Fruit fly (Drosophila melanogaster): Measurements from ENCODE around the gene sta.

The sta gene

dm6 chrX:1482840-1483518 is at the start of gene sta, which contains the start of gene inc (continued):
- TF ChIP-seq pum (GFP tag; optimal IDR thresholded peaks at IDR 0.05) (peak; percentile 5), Xrp1 (GFP tag; IDR thresholded peaks at IDR 0.05) (no peak), CG18764 (GFP tag; optimal IDR thresholded peaks at IDR 0.05) (peak; percentile 36), hb (GFP tag; IDR thresholded peaks at IDR 0.05; ENCODE audit: partially characterized antibody) (no peak), bab2 (GFP tag; optimal IDR thresholded peaks at IDR 0.05) (no peak), CG9817 (tag; optimal IDR thresholded peaks at IDR 0.05) (peak; percentile 52), Dp (GFP tag; optimal IDR thresholded peaks at IDR 0.05) (peak; percentile 90), bbx (GFP tag; IDR thresholded peaks at IDR 0.05; ENCODE audit: partially characterized antibody) (no peak), CG13296 (GFP tag; optimal IDR thresholded peaks at IDR 0.05) (peak; percentile 79), CG9932 (GFP tag; IDR thresholded peaks at IDR 0.05) (peak; percentile 53; the same call in 1 of the 2 replicates), psq (GFP tag; optimal IDR thresholded peaks at IDR 0.05) (no peak), E2f2 (GFP tag; IDR thresholded peaks at IDR 0.05) (peak; percentile 92), az2 (GFP tag; optimal IDR thresholded peaks at IDR 0.05) (no peak), schlank (tag; optimal IDR thresholded peaks at IDR 0.05) (peak; percentile 67), Dek (tag; optimal IDR thresholded peaks at IDR 0.05) (peak; percentile 50), CG34422 (GFP tag; IDR thresholded peaks at IDR 0.05) (peak; percentile 80; the same call in 2 of the 3 replicates), Doc3 (GFP tag; IDR thresholded peaks at IDR 0.05; ENCODE audit: partially characterized antibody) (peak; percentile 42; the same call in 1 of the 3 replicates), z (GFP tag; IDR thresholded peaks at IDR 0.05) (0 out of 3 replicates have a peak, but pooled peaks have one; percentile 27), Hmr (GFP tag; optimal IDR thresholded peaks at IDR 0.05) (peak; percentile 92), BEAF-32 (GFP tag; optimal IDR thresholded peaks at IDR 0.05) (peak; percentile 74), Vsx1 (GFP tag; optimal IDR thresholded peaks at IDR 0.05) (peak; percentile 67), HLHmδ (GFP tag; optimal IDR thresholded peaks at IDR 0.05) (peak; percentile 95), CG8089 (GFP tag; optimal IDR thresholded peaks at IDR 0.05) (peak; percentile 45), Deaf1 (tag; optimal IDR thresholded peaks at IDR 0.05) (peak; percentile 42), CG6765 (GFP tag; optimal IDR thresholded peaks at IDR 0.05) (peak; percentile 86), corto (GFP tag; optimal IDR thresholded peaks at IDR 0.05) (no peak), CG18599 (GFP tag; optimal IDR thresholded peaks at IDR 0.05) (peak; percentile 80), CG10209 (GFP tag; optimal IDR thresholded peaks at IDR 0.05) (peak; percentile 69), CG5245 (GFP tag; optimal IDR thresholded peaks at IDR 0.05) (peak; percentile 58), CG8359 (GFP tag; optimal IDR thresholded peaks at IDR 0.05; ENCODE audit: borderline replicate concordance) (peak; percentile 10), CG5180 (GFP tag; optimal IDR thresholded peaks at IDR 0.05) (peak; percentile 50), kay (GFP tag; optimal IDR thresholded peaks at IDR 0.05) (peak; percentile 0), D19A (tag; optimal IDR thresholded peaks at IDR 0.05) (peak; percentile 15), Dref (GFP tag; IDR thresholded peaks at IDR 0.05) (peak; percentile 72), CG15479 (GFP tag; optimal IDR thresholded peaks at IDR 0.05) (no peak), CG17829 (tag; optimal IDR thresholded peaks at IDR 0.05) (peak; percentile 99), scrt (GFP tag; optimal IDR thresholded peaks at IDR 0.05) (peak; percentile 73), CG11456 (GFP tag; IDR thresholded peaks at IDR 0.05) (peak; percentile 74; the same call in 2 of the 3 replicates), CG7839 (tag; optimal IDR thresholded peaks at IDR 0.05) (peak; percentile 61), sna (GFP tag; IDR thresholded peaks at IDR 0.05; ENCODE audit: partially characterized antibody) (peak; percentile 44), gro (GFP tag; optimal IDR thresholded peaks at IDR 0.05) (no peak), CG10543 (GFP tag; optimal IDR thresholded peaks at IDR 0.05) (peak; percentile 82), br (optimal IDR thresholded peaks at IDR 0.05) (no peak), Sry-δ (GFP tag; optimal IDR thresholded peaks at IDR 0.05) (peak; percentile 82), GATAe (GFP tag; conservative IDR thresholded peaks at IDR 0.05) (no peak), lbe (GFP tag; optimal IDR thresholded peaks at IDR 0.05) (peak; percentile 35), Lpt (GFP tag; optimal IDR thresholded peaks at IDR 0.05) (no peak), CG32532 (GFP tag; IDR thresholded peaks at IDR 0.05) (peak; percentile 66)
